Worm (Caenorhabditis elegans): Measurements from ENCODE around the gene txt-2.

- TF ChIP-seq scrt-1 (GFP tag; IDR thresholded peaks at IDR 0.05) (no peak), tra-4 (tag; optimal IDR thresholded peaks at IDR 0.05) (no peak), tbx-37 (GFP tag; conservative IDR thresholded peaks at IDR 0.05) (no peak), tbx-11 (GFP tag; IDR thresholded peaks at IDR 0.05) (no peak), flt-1 (GFP tag; IDR thresholded peaks at IDR 0.05) (no peak), sea-1 (GFP tag; conservative IDR thresholded peaks at IDR 0.05) (no peak), ama-1 (optimal IDR thresholded peaks at IDR 0.05) (no peak), B0310.2 (tag; optimal IDR thresholded peaks at IDR 0.05) (no peak), ceh-13 (GFP tag; optimal IDR thresholded peaks at IDR 0.05) (no peak), aly-1 (tag; optimal IDR thresholded peaks at IDR 0.05) (no peak), hmbx-1 (tag; optimal IDR thresholded peaks at IDR 0.05) (no peak)
These were observed 40.8 kb upstream of the txt-2 start for ce11 chrV:281111-281510.
